Worm (Caenorhabditis elegans): ENCODE data around the gene npp-25.

ce11 chrIII:12934417-12934816 lies 8.6 kb upstream of the npp-25 start, which contains the start of gene epg-3:
- TF ChIP-seq elt-1 (tag; optimal IDR thresholded peaks at IDR 0.05) (no peak), sem-4 (tag; optimal IDR thresholded peaks at IDR 0.05) (no peak), nhr-6 (tag; optimal IDR thresholded peaks at IDR 0.05) (no peak), nhr-23 (tag; optimal IDR thresholded peaks at IDR 0.05) (no peak), lsy-2 (tag; optimal IDR thresholded peaks at IDR 0.05) (no peak), lin-13 (GFP tag; optimal IDR thresholded peaks at IDR 0.05) (no peak), nhr-25 (tag; optimal IDR thresholded peaks at IDR 0.05) (no peak), sma-3 (GFP tag; optimal IDR thresholded peaks at IDR 0.05) (no peak), R02D3.7 (tag; optimal IDR thresholded peaks at IDR 0.05) (no peak), ceh-82 (tag; optimal IDR thresholded peaks at IDR 0.05) (no peak)

All from whole organism, L2 larva.